Worm (Caenorhabditis elegans) whole organism, L4 larva: ENCODE measurements around the gene ZK616.65.

Experiments used
- F10B5.3 ChIP-seq: sonication (generic microtip); optimal IDR thresholded peaks from 2 replicates; lab custom pipeline; 2016; ENCODE audit warnings: mild to moderate bottlenecking, missing genetic modification characterization, missing compliant biosample characterization
- F37D6.2 ChIP-seq: sonication (generic microtip); optimal IDR thresholded peaks from 2 replicates; lab custom pipeline; 2016; ENCODE audit warnings: mild to moderate bottlenecking, missing genetic modification characterization, missing compliant biosample characterization
- F44E2.7 ChIP-seq: fragments of 200-800 bp; sonication (Bioruptor generic); IDR thresholded peaks from 2 replicates; pipeline ENCODE4 v2.1.2; 2022; ENCODE audit warnings: missing genetic modification characterization, missing compliant biosample characterization
- F49E8.2 ChIP-seq: sonication (generic microtip); optimal IDR thresholded peaks from 2 replicates; lab custom pipeline; 2016; ENCODE audit warnings: missing compliant biosample characterization, mild to moderate bottlenecking, missing genetic modification characterization, borderline replicate concordance
- R02D3.7 ChIP-seq: fragments of 150-350 bp; sonication (generic microtip); optimal IDR thresholded peaks from 3 replicates; lab custom pipeline; 2014; ENCODE audit warnings: missing biosample characterization, missing genetic modification characterization
- T26A8.4 ChIP-seq: fragments of 200-800 bp; sonication (Bioruptor generic); IDR thresholded peaks from 2 replicates; pipeline ENCODE4 v1.3.6; 2022; ENCODE audit warnings: missing genetic modification characterization, missing compliant biosample characterization
- ZK337.2 ChIP-seq: fragments of 200-800 bp; sonication (Bioruptor generic); IDR thresholded peaks from 2 replicates; pipeline ENCODE4 v1.3.6; 2022; ENCODE audit warnings: missing genetic modification reagents, missing genetic modification characterization, missing compliant biosample characterization
- aha-1 ChIP-seq: fragments of 150-350 bp; peaks from one replicate; lab custom pipeline; 2014; ENCODE audit warnings: missing biosample characterization, missing genetic modification characterization
- arid-1 ChIP-seq: fragments of 200-800 bp; sonication (Bioruptor generic); conservative IDR thresholded peaks from 2 replicates; pipeline ENCODE4 v1.3.6; 2022; ENCODE audit warnings: missing genetic modification reagents, missing genetic modification characterization, missing compliant biosample characterization
- ceh-28 ChIP-seq: fragments of 150-350 bp; optimal IDR thresholded peaks from 2 replicates; lab custom pipeline; 2014; ENCODE audit warnings: missing biosample characterization, missing genetic modification reagents, missing genetic modification characterization
- ceh-44 ChIP-seq: fragments of 200-800 bp; sonication (Bioruptor generic); IDR thresholded peaks from 2 replicates; pipeline ENCODE4 v1.3.6; 2022; ENCODE audit warnings: missing genetic modification reagents, missing genetic modification characterization, missing compliant biosample characterization
- daf-12 ChIP-seq: fragments of 150-350 bp; optimal IDR thresholded peaks from 2 replicates; lab custom pipeline; 2014; ENCODE audit warnings: missing biosample characterization, missing genetic modification reagents, missing genetic modification characterization
- daf-16 ChIP-seq, 3 experiments: sonication (generic microtip); optimal IDR thresholded peaks; 2 replicates each; lab custom pipeline; 2016 to 2017; ENCODE audit warnings: missing genetic modification characterization in 3 of 3, missing genetic modification reagents in 3 of 3, mild to moderate bottlenecking in 2 of 3, missing compliant biosample characterization in 2 of 3, missing biosample characterization in 1 of 3, moderate library complexity in 1 of 3
- dpl-1 ChIP-seq: fragments of 150-350 bp; optimal IDR thresholded peaks from 2 replicates; lab custom pipeline; 2014; ENCODE audit warnings: missing biosample characterization, missing genetic modification reagents, missing genetic modification characterization
- duxl-1 ChIP-seq: sonication (generic microtip); optimal IDR thresholded peaks from 2 replicates; lab custom pipeline; 2016; ENCODE audit warnings: mild to moderate bottlenecking, missing genetic modification characterization, moderate library complexity, missing compliant biosample characterization; ENCODE audit not compliant: poor library complexity
- dve-1 ChIP-seq: sonication (generic microtip); optimal IDR thresholded peaks from 2 replicates; lab custom pipeline; 2017; ENCODE audit warnings: antibody characterized with exemption, mild to moderate bottlenecking, missing genetic modification characterization, missing compliant biosample characterization; ENCODE audit not compliant: insufficient read depth
- egl-43 ChIP-seq: fragments of 200-800 bp; sonication (Bioruptor generic); IDR thresholded peaks from 2 replicates; pipeline ENCODE4 v1.3.6; 2022; ENCODE audit warnings: missing genetic modification reagents, missing genetic modification characterization, missing compliant biosample characterization
- fkh-10 ChIP-seq: fragments of 150-350 bp; optimal IDR thresholded peaks from 2 replicates; lab custom pipeline; 2014; ENCODE audit warnings: missing biosample characterization, missing genetic modification reagents, missing genetic modification characterization
- hif-1 ChIP-seq, 2 experiments: sonication (generic microtip); optimal IDR thresholded peaks; 2 replicates each; lab custom pipeline; 2016 to 2017; ENCODE audit warnings: missing compliant biosample characterization in 2 of 2, missing genetic modification characterization in 2 of 2, missing genetic modification reagents in 2 of 2, missing genotype in 2 of 2, mild to moderate bottlenecking in 1 of 2
- hlh-30 ChIP-seq: sonication (generic microtip); optimal IDR thresholded peaks from 2 replicates; lab custom pipeline; 2017; ENCODE audit warnings: antibody characterized with exemption, mild to moderate bottlenecking, missing genetic modification characterization, missing compliant biosample characterization; ENCODE audit not compliant: insufficient read depth
- hmg-1.1 ChIP-seq: fragments of 200-800 bp; sonication (Bioruptor generic); IDR thresholded peaks from 2 replicates; pipeline ENCODE4 v1.3.6; 2022; ENCODE audit warnings: missing genetic modification reagents, missing genetic modification characterization, missing compliant biosample characterization
- jun-1 ChIP-seq: fragments of 150-350 bp; optimal IDR thresholded peaks from 2 replicates; lab custom pipeline; 2014; ENCODE audit warnings: missing biosample characterization, missing genetic modification reagents, missing genetic modification characterization
- lim-7 ChIP-seq: fragments of 200-800 bp; sonication (Bioruptor generic); IDR thresholded peaks from 2 replicates; pipeline ENCODE4 v1.3.6; 2022; ENCODE audit warnings: missing genetic modification characterization, missing compliant biosample characterization
- lin-13 ChIP-seq: fragments of 150-350 bp; optimal IDR thresholded peaks from 2 replicates; lab custom pipeline; 2014; ENCODE audit warnings: missing biosample characterization, missing genetic modification reagents, missing genetic modification characterization
- lin-38 ChIP-seq: fragments of 200-800 bp; sonication (Bioruptor generic); IDR thresholded peaks from 2 replicates; pipeline ENCODE4 v1.3.6; 2022; ENCODE audit warnings: missing genetic modification reagents, missing genetic modification characterization, missing compliant biosample characterization
- lin-39 ChIP-seq: fragments of 150-350 bp; optimal IDR thresholded peaks from 2 replicates; lab custom pipeline; 2014; ENCODE audit warnings: missing biosample characterization, missing genetic modification reagents, missing genetic modification characterization
- lir-3 ChIP-seq: sonication (generic microtip); optimal IDR thresholded peaks from 2 replicates; lab custom pipeline; 2016; ENCODE audit warnings: mild to moderate bottlenecking, missing genetic modification characterization, missing compliant biosample characterization
- lsy-2 ChIP-seq, 2 experiments: fragments of 150-350 bp in 1 of 2; sonication (generic microtip) in 1 of 2; optimal IDR thresholded peaks; 2 replicates each; lab custom pipeline; 2014 to 2017; ENCODE audit warnings: missing biosample characterization in 2 of 2, missing genetic modification characterization in 2 of 2
- madf-9 ChIP-seq: fragments of 200-800 bp; sonication (Bioruptor generic); conservative IDR thresholded peaks from 2 replicates; pipeline ENCODE4 v1.3.6; 2022; ENCODE audit warnings: missing genetic modification reagents, missing genetic modification characterization, missing compliant biosample characterization
- mep-1 ChIP-seq: fragments of 150-350 bp; sonication (generic microtip); optimal IDR thresholded peaks from 3 replicates; lab custom pipeline; 2014; ENCODE audit warnings: missing biosample characterization, missing genetic modification characterization
- nhr-10 ChIP-seq: fragments of 150-350 bp; optimal IDR thresholded peaks from 2 replicates; lab custom pipeline; 2014; ENCODE audit warnings: missing biosample characterization, missing genetic modification characterization
- nhr-102 ChIP-seq: sonication (generic microtip); optimal IDR thresholded peaks from 2 replicates; lab custom pipeline; 2016; ENCODE audit warnings: mild to moderate bottlenecking, missing genetic modification characterization, moderate library complexity, missing compliant biosample characterization
- nhr-11 ChIP-seq: fragments of 150-350 bp; optimal IDR thresholded peaks from 2 replicates; lab custom pipeline; 2014; ENCODE audit warnings: missing biosample characterization, missing genetic modification characterization
- nhr-42 ChIP-seq: fragments of 200-800 bp; sonication (Bioruptor generic); IDR thresholded peaks from 2 replicates; pipeline ENCODE4 v1.3.6; 2022; ENCODE audit warnings: missing genetic modification characterization, missing compliant biosample characterization
- nhr-48 ChIP-seq: sonication (generic microtip); optimal IDR thresholded peaks from 2 replicates; lab custom pipeline; 2016; ENCODE audit warnings: mild to moderate bottlenecking, missing genetic modification characterization, missing compliant biosample characterization
- nhr-6 ChIP-seq: fragments of 150-350 bp; optimal IDR thresholded peaks from 2 replicates; lab custom pipeline; 2014; ENCODE audit warnings: missing biosample characterization, missing genetic modification characterization
- nhr-77 ChIP-seq: fragments of 150-350 bp; optimal IDR thresholded peaks from 2 replicates; lab custom pipeline; 2014; ENCODE audit warnings: missing biosample characterization, missing genetic modification characterization
- pha-4 ChIP-seq, 2 experiments: fragments of 150-350 bp in 1 of 2; fragments of 200-800 bp in 1 of 2; sonication (Bioruptor generic) in 1 of 2; IDR thresholded peaks in 1 of 2; optimal IDR thresholded peaks in 1 of 2; 2 replicates each; pipeline versions ENCODE4 v1.3.6 to Lab custom; 2014 to 2022; ENCODE audit warnings: missing genetic modification characterization in 2 of 2, missing genetic modification reagents in 2 of 2, missing biosample characterization in 1 of 2, missing compliant biosample characterization in 1 of 2
- php-3 ChIP-seq: fragments of 200-800 bp; sonication (Bioruptor generic); IDR thresholded peaks from 2 replicates; pipeline ENCODE4 v1.3.6; 2022; ENCODE audit warnings: missing genetic modification reagents, missing genetic modification characterization, missing compliant biosample characterization
- rbr-2 ChIP-seq: sonication (generic microtip); optimal IDR thresholded peaks from 2 replicates; lab custom pipeline; 2016; ENCODE audit warnings: missing genotype, missing genetic modification characterization, missing compliant biosample characterization
- saeg-2 ChIP-seq: fragments of 200-800 bp; sonication (Bioruptor generic); IDR thresholded peaks from 2 replicates; pipeline ENCODE4 v1.3.6; 2022; ENCODE audit warnings: missing genetic modification reagents, missing genetic modification characterization, missing compliant biosample characterization
- set-16 ChIP-seq: fragments of 200-800 bp; sonication (Bioruptor generic); IDR thresholded peaks from 2 replicates; pipeline ENCODE4 v1.3.6; 2022; ENCODE audit warnings: missing genetic modification reagents, missing genetic modification characterization, missing compliant biosample characterization
- snpc-1.2 ChIP-seq: fragments of 200-800 bp; sonication (Bioruptor generic); IDR thresholded peaks from 2 replicates; pipeline ENCODE4 v1.3.6; 2022; ENCODE audit warnings: missing genetic modification reagents, missing genetic modification characterization, missing compliant biosample characterization
- snpc-4 ChIP-seq: fragments of 150-350 bp; optimal IDR thresholded peaks from 2 replicates; lab custom pipeline; 2014; ENCODE audit warnings: missing biosample characterization, missing genetic modification characterization
- zag-1 ChIP-seq: fragments of 150-350 bp; optimal IDR thresholded peaks from 2 replicates; lab custom pipeline; 2014; ENCODE audit warnings: missing biosample characterization, missing genetic modification characterization
- zfp-2 ChIP-seq: sonication (generic microtip); optimal IDR thresholded peaks from 2 replicates; lab custom pipeline; 2016; ENCODE audit warnings: mild to moderate bottlenecking, missing genetic modification characterization, missing compliant biosample characterization
- zfp-3 ChIP-seq: fragments of 200-800 bp; sonication (Bioruptor generic); conservative IDR thresholded peaks from 2 replicates; pipeline ENCODE4 v1.3.6; 2022; ENCODE audit warnings: missing genetic modification reagents, missing genetic modification characterization, missing compliant biosample characterization
- ztf-7 ChIP-seq: fragments of 150-350 bp; optimal IDR thresholded peaks from 2 replicates; lab custom pipeline; 2014; ENCODE audit warnings: missing biosample characterization, missing genetic modification characterization

Gene ZK616.65

DNA sequence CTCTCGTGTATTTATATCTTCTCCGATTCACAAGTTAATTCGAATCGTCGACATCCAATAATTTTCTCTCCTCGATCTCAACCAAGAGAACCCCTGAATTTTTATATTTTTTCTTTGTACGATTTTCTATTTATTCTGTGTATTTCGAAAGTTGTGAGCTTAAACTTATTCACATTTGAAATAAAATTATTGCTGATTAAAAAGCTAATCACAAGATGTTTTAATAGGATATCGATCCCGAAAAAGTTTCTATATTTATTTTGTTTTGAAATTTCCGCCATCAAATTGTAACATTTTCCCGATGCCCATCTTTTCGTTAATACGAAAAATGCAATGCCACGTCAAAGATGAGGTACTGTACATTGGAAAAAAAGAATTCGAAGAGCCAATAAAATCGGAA lies 14.3 kb downstream of the ZK616.65 start, which contains the start of gene ZK616.3:
Gene ZK616.3 (plus strand): TSS at position 301 of the 400 bp plus-strand sequence.
- TF ChIP-seq jun-1 (tag; lab: Kevin White, UChicago) (no peak), egl-43 (GFP tag; lab: Robert Waterston, UW) (no peak), ceh-44 (GFP tag; lab: Robert Waterston, UW) (no peak), nhr-42 (GFP tag; lab: Robert Waterston, UW) (no peak), F49E8.2 (tag; lab: Kevin White, UChicago) (no peak), lin-39 (tag; lab: Kevin White, UChicago) (no peak), zag-1 (no peak), saeg-2 (no peak)

ce11 chrIV:5394687-5395086 lies 16.3 kb downstream of the ZK616.65 start, which contains the start of the genes perm-3 and swsn-6:
TSS of gene perm-3 (minus strand) at chrIV:5394804.
TSS of gene swsn-6 (plus strand) at chrIV:5395033.
- TF ChIP-seq fkh-10 (GFP tag; lab: Kevin White, UChicago): no peak
- peak; percentile 25 for TF ChIP-seq nhr-48 (tag; lab: Kevin White, UChicago)
- peak; percentile 62 for TF ChIP-seq dve-1 (tag; lab: Kevin White, UChicago)
- TF ChIP-seq mep-1 (tag; lab: Kevin White, UChicago): peak; percentile 78
- TF ChIP-seq R02D3.7 (tag; lab: Kevin White, UChicago): no peak
- no peak for TF ChIP-seq hif-1 (tag; optimal IDR thresholded peaks at IDR 0.05; lab: Kevin White, UChicago)
- TF ChIP-seq nhr-102: peak; percentile 76
- peak; percentile 44 for TF ChIP-seq ceh-28 (tag; lab: Kevin White, UChicago)
- TF ChIP-seq lim-7 (GFP tag; lab: Robert Waterston, UW): no peak
- no peak for TF ChIP-seq lin-39 (tag; lab: Kevin White, UChicago)
- peak; percentile 32 for TF ChIP-seq aha-1 (tag; lab: Kevin White, UChicago)
- peak in 1 of 2 experiments; percentile 27 for TF ChIP-seq daf-16 (GFP tag; optimal IDR thresholded peaks at IDR 0.05; lab: Kevin White, UChicago)
- peak; percentile 44 for TF ChIP-seq daf-16 (tag; optimal IDR thresholded peaks at IDR 0.05; lab: Kevin White, UChicago)
- no peak for TF ChIP-seq daf-12 (tag; lab: Kevin White, UChicago)
- no peak for TF ChIP-seq zag-1
- no peak for TF ChIP-seq F44E2.7
- TF ChIP-seq hlh-30 (tag; lab: Kevin White, UChicago): peak; percentile 67
- TF ChIP-seq nhr-77: peak; percentile 42
- TF ChIP-seq duxl-1: peak; percentile 52
- TF ChIP-seq zfp-2 (tag; lab: Kevin White, UChicago): no peak
- peak; percentile 82 for TF ChIP-seq snpc-1.2
- 0 out of 2 replicates have a peak, but pooled peaks have one; percentile 54 for TF ChIP-seq zfp-3 (GFP tag; lab: Robert Waterston, UW)
- TF ChIP-seq ZK337.2: no peak
- no peak for TF ChIP-seq nhr-10 (tag; lab: Kevin White, UChicago)
- TF ChIP-seq nhr-6 (tag; lab: Kevin White, UChicago): peak; percentile 37
- no peak for TF ChIP-seq snpc-4 (tag; lab: Kevin White, UChicago)
- TF ChIP-seq rbr-2 (tag; lab: Kevin White, UChicago): peak; percentile 78
- TF ChIP-seq lin-38 (GFP tag; lab: Robert Waterston, UW): peak; percentile 84
- TF ChIP-seq ztf-7: peak; percentile 64
- peak; percentile 24 to 89 for TF ChIP-seq lsy-2 (tag; optimal IDR thresholded peaks at IDR 0.05; lab: Kevin White, UChicago)
- TF ChIP-seq arid-1 (GFP tag; lab: Robert Waterston, UW): no peak
- 0 out of 2 replicates have a peak, but pooled peaks have one; percentile 45 for TF ChIP-seq php-3 (GFP tag; lab: Robert Waterston, UW)
- TF ChIP-seq T26A8.4 (GFP tag; lab: Robert Waterston, UW): no peak
- TF ChIP-seq madf-9 (GFP tag; lab: Robert Waterston, UW): 0 out of 2 replicates have a peak, but pooled peaks have one; percentile 36
- TF ChIP-seq dpl-1: peak; percentile 86
- TF ChIP-seq F37D6.2 (tag; lab: Kevin White, UChicago): peak; percentile 70
- peak; percentile 50; the same call in 1 of the 2 replicates for TF ChIP-seq pha-4 (GFP tag; IDR thresholded peaks at IDR 0.05; lab: Robert Waterston, UW)
- TF ChIP-seq pha-4 (tag; optimal IDR thresholded peaks at IDR 0.05; lab: Kevin White, UChicago): peak; percentile 50
- peak; percentile 63 for TF ChIP-seq lin-13 (GFP tag; lab: Kevin White, UChicago)
- TF ChIP-seq set-16 (GFP tag; lab: Robert Waterston, UW): no peak
- no peak for TF ChIP-seq lir-3
- peak; percentile 19 for TF ChIP-seq nhr-11 (tag; lab: Kevin White, UChicago)
- peak; percentile 68 for TF ChIP-seq hmg-1.1
- peak; percentile 47 for TF ChIP-seq F10B5.3
